Worm (Caenorhabditis elegans) whole organism, early embryonic: Measurements from ENCODE around the gene F49E11.2.

Source experiments
- B0310.2 ChIP-seq: sonication (generic microtip); optimal IDR thresholded peaks from 2 replicates; lab custom pipeline; 2016; ENCODE audit warnings: mild to moderate bottlenecking, missing genetic modification characterization, missing compliant biosample characterization
- F13C5.2 ChIP-seq: sonication (generic microtip); optimal IDR thresholded peaks from 2 replicates; lab custom pipeline; 2017; ENCODE audit warnings: mild to moderate bottlenecking, missing genetic modification characterization, inconsistent platforms, missing compliant biosample characterization
- aly-1 ChIP-seq: sonication (generic microtip); optimal IDR thresholded peaks from 2 replicates; lab custom pipeline; 2016; ENCODE audit warnings: missing genetic modification characterization, missing compliant biosample characterization
- ama-1 ChIP-seq: fragments of 150-350 bp; optimal IDR thresholded peaks from 2 replicates; lab custom pipeline; 2014
- ceh-13 ChIP-seq: fragments of 200-800 bp; sonication (Bioruptor generic); optimal IDR thresholded peaks from 2 replicates; lab custom pipeline; 2018; ENCODE audit warnings: mild to moderate bottlenecking, missing genetic modification characterization, missing compliant biosample characterization
- ets-7 ChIP-seq: sonication (generic microtip); optimal IDR thresholded peaks from 2 replicates; lab custom pipeline; 2016; ENCODE audit warnings: missing genotype, missing genetic modification characterization, missing compliant biosample characterization
- flt-1 ChIP-seq: fragments of 200-800 bp; sonication (Bioruptor generic); IDR thresholded peaks from 2 replicates; pipeline ENCODE4 v1.3.6; 2022; ENCODE audit warnings: missing genetic modification characterization, missing compliant biosample characterization
- hmg-4 ChIP-seq: fragments of 200-800 bp; sonication (Bioruptor generic); optimal IDR thresholded peaks from 2 replicates; lab custom pipeline; 2018; ENCODE audit warnings: mild to moderate bottlenecking, missing genetic modification characterization, missing compliant biosample characterization
- pes-1 ChIP-seq: fragments of 200-800 bp; sonication (Bioruptor generic); IDR thresholded peaks from 2 replicates; pipeline ENCODE4 v1.3.6; 2022; ENCODE audit warnings: missing genetic modification reagents, missing genetic modification characterization, missing compliant biosample characterization
- scrt-1 ChIP-seq: fragments of 200-800 bp; sonication (Bioruptor generic); IDR thresholded peaks from 2 replicates; pipeline ENCODE4 v1.3.6; 2022; ENCODE audit warnings: missing genetic modification characterization, missing compliant biosample characterization
- sea-1 ChIP-seq: fragments of 200-800 bp; sonication (Bioruptor generic); conservative IDR thresholded peaks from 2 replicates; pipeline ENCODE4 v1.3.6; 2022; ENCODE audit warnings: missing genetic modification characterization, missing compliant biosample characterization
- tbx-11 ChIP-seq: fragments of 200-800 bp; sonication (Bioruptor generic); IDR thresholded peaks from 2 replicates; pipeline ENCODE4 v1.3.6; 2022; ENCODE audit warnings: missing genetic modification characterization, missing compliant biosample characterization

DNA sequence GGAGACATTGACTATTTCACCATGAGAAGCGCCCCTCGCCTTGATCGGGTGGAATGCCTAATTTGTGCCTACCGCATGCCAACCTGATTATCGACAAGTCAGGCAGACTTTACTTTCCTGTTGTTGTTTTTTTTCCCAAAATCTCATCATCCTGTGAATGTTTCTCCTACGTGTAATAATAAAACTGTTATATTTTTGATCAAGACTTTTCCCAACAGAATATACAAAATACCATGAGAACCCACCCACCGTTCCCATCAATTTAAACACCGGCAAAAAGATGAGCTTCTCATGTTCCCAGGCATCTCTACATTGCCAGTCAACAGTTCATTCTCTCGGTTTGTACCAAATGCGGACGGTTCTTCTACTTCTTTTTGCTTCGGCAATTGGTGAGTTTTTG is 8.1 kb upstream of the F49E11.2 start, which contains the start of gene scl-9:
- TF ChIP-seq ama-1 (lab: Kevin White, UChicago): no peak
- no peak for TF ChIP-seq flt-1 (GFP tag; lab: Robert Waterston, UW)
- no peak for TF ChIP-seq hmg-4 (GFP tag; lab: Kevin White, UChicago)
- TF ChIP-seq scrt-1 (GFP tag; lab: Robert Waterston, UW): no peak
- TF ChIP-seq sea-1: no peak
- TF ChIP-seq pes-1 (GFP tag; lab: Robert Waterston, UW): no peak
- no peak for TF ChIP-seq aly-1 (tag; lab: Kevin White, UChicago)
- TF ChIP-seq B0310.2: no peak
- TF ChIP-seq ceh-13 (GFP tag; lab: Kevin White, UChicago): no peak
- TF ChIP-seq ets-7 (tag; lab: Kevin White, UChicago): no peak
- TF ChIP-seq tbx-11 (GFP tag; lab: Robert Waterston, UW): no peak
- TF ChIP-seq F13C5.2: no peak
